Fruit fly (Drosophila melanogaster) whole organism, embryonic: ENCODE results near the gene CG15550.

Experiments
- Aef1 ChIP-seq: fragments of 200-800 bp; sonication (Bioruptor generic); IDR thresholded peaks from 3 replicates; pipeline ENCODE4 v1.3.6; 2022; ENCODE audit warnings: missing biosample characterization, missing genetic modification characterization
- B-H1 ChIP-seq: fragments of 200-800 bp; sonication (Bioruptor generic); IDR thresholded peaks from 3 replicates; pipeline ENCODE4 v1.3.6; 2022; ENCODE audit warnings: missing biosample characterization, missing genetic modification characterization
- Bgb ChIP-seq: fragments of 200-800 bp; sonication (Bioruptor generic); IDR thresholded peaks from 2 replicates; pipeline ENCODE4 v1.3.6; 2022; ENCODE audit warnings: missing biosample characterization, missing genetic modification characterization; ENCODE audit not compliant: partially characterized antibody
- CG10147 ChIP-seq: fragments of 200-800 bp; sonication (Bioruptor generic); optimal IDR thresholded peaks from 2 replicates; lab custom pipeline; 2019; ENCODE audit warnings: missing biosample characterization, mild to moderate bottlenecking, missing genetic modification characterization, moderate library complexity
- CG10366 ChIP-seq: fragments of 200-800 bp; sonication (Bioruptor generic); IDR thresholded peaks from 2 replicates; pipeline ENCODE4 v1.3.6; 2022; ENCODE audit warnings: missing biosample characterization, missing genetic modification characterization
- CG10543 ChIP-seq: fragments of 200-800 bp; sonication (Bioruptor generic); optimal IDR thresholded peaks from 3 replicates; lab custom pipeline; 2017; ENCODE audit warnings: missing biosample characterization, mild to moderate bottlenecking, missing genetic modification characterization, moderate library complexity
- CG11560 ChIP-seq: fragments of 200-800 bp; sonication (Bioruptor generic); IDR thresholded peaks from 3 replicates; pipeline ENCODE4 v1.3.6; 2022; ENCODE audit warnings: missing biosample characterization, missing genetic modification characterization
- CG11695 ChIP-seq: fragments of 200-800 bp; sonication (Bioruptor generic); IDR thresholded peaks from 3 replicates; pipeline ENCODE4 v1.3.6; 2022; ENCODE audit warnings: missing biosample characterization, missing genetic modification characterization
- CG17612 ChIP-seq: fragments of 200-800 bp; sonication (Bioruptor generic); IDR thresholded peaks from 2 replicates; pipeline ENCODE4 v1.3.6; 2022; ENCODE audit warnings: missing biosample characterization, missing genetic modification characterization
- CG17829 ChIP-seq: fragments of 200-800 bp; optimal IDR thresholded peaks from 2 replicates; lab custom pipeline; 2019; ENCODE audit warnings: missing biosample characterization, mild to moderate bottlenecking, missing genetic modification characterization, moderate library complexity
- CG18262 ChIP-seq: fragments of 200-800 bp; optimal IDR thresholded peaks from 3 replicates; lab custom pipeline; 2019; ENCODE audit warnings: missing biosample characterization, mild to moderate bottlenecking, missing genetic modification characterization, moderate library complexity
- CG3726 ChIP-seq: fragments of 200-800 bp; sonication (Bioruptor generic); IDR thresholded peaks from 3 replicates; pipeline ENCODE4, ENCODE4 v1.3.6; 2022; ENCODE audit warnings: missing biosample characterization, missing genetic modification characterization
- CG4360 ChIP-seq: fragments of 200-800 bp; sonication (Bioruptor generic); IDR thresholded peaks from 2 replicates; pipeline ENCODE4 v1.3.6; 2022; ENCODE audit warnings: missing biosample characterization, missing genetic modification characterization
- CG4424 ChIP-seq: fragments of 200-800 bp; sonication (Bioruptor generic); optimal IDR thresholded peaks from 3 replicates; lab custom pipeline; 2016; ENCODE audit warnings: missing biosample characterization, missing genetic modification characterization
- CG4617 ChIP-seq: fragments of 200-800 bp; sonication (Bioruptor generic); optimal IDR thresholded peaks from 3 replicates; lab custom pipeline; 2016; ENCODE audit warnings: missing biosample characterization, missing genetic modification characterization, borderline replicate concordance
- CG6254 ChIP-seq: fragments of 200-800 bp; sonication (Bioruptor generic); optimal IDR thresholded peaks from 3 replicates; lab custom pipeline; 2017; ENCODE audit warnings: mild to moderate bottlenecking, missing biosample characterization, missing genetic modification reagents, missing genetic modification characterization
- CG7271 ChIP-seq: fragments of 200-800 bp; sonication (Bioruptor generic); optimal IDR thresholded peaks from 2 replicates; lab custom pipeline; 2018; ENCODE audit warnings: missing biosample characterization, mild to moderate bottlenecking, missing genetic modification characterization, moderate library complexity
- CG7987 ChIP-seq: fragments of 200-800 bp; sonication (Bioruptor generic); optimal IDR thresholded peaks from 2 replicates; lab custom pipeline; 2018; ENCODE audit warnings: missing biosample characterization, mild to moderate bottlenecking, missing genetic modification characterization, moderate library complexity
- CG8281 ChIP-seq: fragments of 200-800 bp; sonication (Bioruptor generic); optimal IDR thresholded peaks from 2 replicates; lab custom pipeline; 2018; ENCODE audit warnings: missing biosample characterization, mild to moderate bottlenecking, missing genetic modification characterization, moderate library complexity
- CG8944 ChIP-seq: fragments of 200-800 bp; sonication (Bioruptor generic); optimal IDR thresholded peaks from 3 replicates; lab custom pipeline; 2016; ENCODE audit warnings: missing biosample characterization, missing genetic modification characterization
- Doc2 ChIP-seq: fragments of 200-800 bp; sonication (Bioruptor generic); IDR thresholded peaks from 2 replicates; pipeline ENCODE4 v1.3.6; 2022; ENCODE audit warnings: missing biosample characterization, missing genetic modification characterization
- Dp ChIP-seq: fragments of 200-800 bp; sonication (Bioruptor generic); optimal IDR thresholded peaks from 2 replicates; lab custom pipeline; 2018; ENCODE audit warnings: missing biosample characterization, mild to moderate bottlenecking, missing genetic modification characterization, moderate library complexity
- Dref ChIP-seq: fragments of 200-800 bp; sonication (Bioruptor generic); IDR thresholded peaks from 2 replicates; pipeline ENCODE4 v1.3.6; 2022; ENCODE audit warnings: missing biosample characterization, missing genetic modification characterization
- H2.0 ChIP-seq: fragments of 200-800 bp; sonication (Bioruptor generic); IDR thresholded peaks from 2 replicates; pipeline ENCODE4 v1.3.6; 2022; ENCODE audit warnings: missing biosample characterization, missing genetic modification characterization
- Hr3 ChIP-seq: fragments of 200-800 bp; sonication (Bioruptor generic); optimal IDR thresholded peaks from 3 replicates; lab custom pipeline; 2016; ENCODE audit warnings: missing biosample characterization, missing genetic modification characterization
- Lim3 ChIP-seq: fragments of 200-800 bp; sonication (Bioruptor generic); IDR thresholded peaks from 2 replicates; pipeline ENCODE4 v1.3.6; 2022; ENCODE audit warnings: missing biosample characterization, missing genetic modification characterization
- Mad ChIP-seq: fragments of 200-800 bp; sonication (Bioruptor generic); optimal IDR thresholded peaks from 2 replicates; lab custom pipeline; 2016; ENCODE audit warnings: missing biosample characterization, missing genetic modification characterization
- Mes4 ChIP-seq: fragments of 200-800 bp; sonication (Bioruptor generic); optimal IDR thresholded peaks from 2 replicates; lab custom pipeline; 2016; ENCODE audit warnings: missing biosample characterization, missing genetic modification characterization
- Nf-YA ChIP-seq: fragments of 200-800 bp; sonication (Bioruptor generic); IDR thresholded peaks from 2 replicates; pipeline ENCODE4 v1.3.6; 2022; ENCODE audit warnings: missing biosample characterization, missing genetic modification characterization
- PHDP ChIP-seq: fragments of 200-800 bp; sonication (Bioruptor generic); optimal IDR thresholded peaks from 3 replicates; lab custom pipeline; 2018; ENCODE audit warnings: missing biosample characterization, mild to moderate bottlenecking, missing genetic modification characterization, moderate library complexity
- Ptx1 ChIP-seq: fragments of 200-800 bp; sonication (Bioruptor generic); IDR thresholded peaks from 2 replicates; pipeline ENCODE4 v1.3.6; 2022; ENCODE audit warnings: missing biosample characterization, missing genetic modification characterization
- Rfx ChIP-seq: fragments of 200-800 bp; sonication (Bioruptor generic); IDR thresholded peaks from 2 replicates; pipeline ENCODE4 v1.3.6; 2022; ENCODE audit warnings: missing biosample characterization, missing genetic modification characterization
- Xbp1 ChIP-seq: fragments of 200-800 bp; sonication (Bioruptor generic); optimal IDR thresholded peaks from 3 replicates; lab custom pipeline; 2016; ENCODE audit warnings: missing biosample characterization, mild to moderate bottlenecking, missing genetic modification characterization
- bcd ChIP-seq: fragments of 200-800 bp; sonication (Bioruptor generic); optimal IDR thresholded peaks from 2 replicates; lab custom pipeline; 2017; ENCODE audit warnings: missing biosample characterization, mild to moderate bottlenecking, missing genetic modification characterization
- cad ChIP-seq: fragments of >200 bp; optimal IDR thresholded peaks from 2 replicates; lab custom pipeline; 2017; ENCODE audit warnings: missing biosample characterization, missing genetic modification characterization
- caup ChIP-seq: fragments of 200-800 bp; sonication (Bioruptor generic); optimal IDR thresholded peaks from 3 replicates; lab custom pipeline; 2017; ENCODE audit warnings: missing biosample characterization, mild to moderate bottlenecking, missing genetic modification characterization, moderate library complexity; ENCODE audit not compliant: severe bottlenecking
- cwo ChIP-seq: fragments of 200-800 bp; sonication (Bioruptor generic); optimal IDR thresholded peaks from 3 replicates; lab custom pipeline; 2017; ENCODE audit warnings: missing biosample characterization, missing genetic modification characterization, mild to moderate bottlenecking, moderate library complexity, missing genetic modification reagents
- eve ChIP-seq, 2 experiments: fragments of >200 bp; optimal IDR thresholded peaks; 2 replicates each; lab custom pipeline; 2017; ENCODE audit warnings: missing biosample characterization in 2 of 2, missing genetic modification characterization in 2 of 2
- exex ChIP-seq: fragments of 200-800 bp; sonication (Bioruptor generic); optimal IDR thresholded peaks from 4 replicates; lab custom pipeline; 2018; ENCODE audit warnings: missing biosample characterization, mild to moderate bottlenecking, missing genetic modification characterization, moderate library complexity
- fu2 ChIP-seq: fragments of 200-800 bp; sonication (Bioruptor generic); optimal IDR thresholded peaks from 2 replicates; lab custom pipeline; 2016; ENCODE audit warnings: missing biosample characterization, missing genetic modification characterization
- grn ChIP-seq: fragments of 200-800 bp; sonication (Bioruptor generic); optimal IDR thresholded peaks from 3 replicates; lab custom pipeline; 2017; ENCODE audit warnings: missing biosample characterization, missing genetic modification characterization
- hbn ChIP-seq: fragments of 200-800 bp; sonication (Bioruptor generic); IDR thresholded peaks from 2 replicates; pipeline ENCODE4 v1.3.6; 2022; ENCODE audit warnings: missing biosample characterization, missing genetic modification characterization; ENCODE audit not compliant: partially characterized antibody
- insv ChIP-seq, 2 experiments: fragments of 200-800 bp; sonication (Bioruptor generic); optimal IDR thresholded peaks; 3 replicates each; lab custom pipeline; 2016 to 2018; ENCODE audit warnings: missing biosample characterization in 2 of 2, missing genetic modification characterization in 2 of 2
- inv ChIP-seq: fragments of 200-800 bp; sonication (Bioruptor generic); IDR thresholded peaks from 2 replicates; pipeline ENCODE4 v1.3.6; 2022; ENCODE audit warnings: missing biosample characterization, missing genetic modification characterization; ENCODE audit not compliant: partially characterized antibody
- pho ChIP-seq: fragments of 200-800 bp; sonication (Bioruptor generic); optimal IDR thresholded peaks from 2 replicates; lab custom pipeline; 2016; ENCODE audit warnings: missing biosample characterization, missing genetic modification characterization
- slou ChIP-seq: fragments of 200-800 bp; sonication (Bioruptor generic); optimal IDR thresholded peaks from 3 replicates; lab custom pipeline; 2016; ENCODE audit warnings: missing biosample characterization, missing genetic modification characterization
- ttk ChIP-seq: fragments of 200-800 bp; sonication (Bioruptor generic); IDR thresholded peaks from 2 replicates; pipeline ENCODE4 v2.1.2; 2022; ENCODE audit warnings: missing biosample characterization, missing genetic modification characterization
- unc-4 ChIP-seq: fragments of 200-800 bp; sonication (Bioruptor generic); IDR thresholded peaks from 2 replicates; pipeline ENCODE4 v1.3.6; 2022; ENCODE audit warnings: missing biosample characterization, missing genetic modification characterization; ENCODE audit not compliant: partially characterized antibody
- wek ChIP-seq: fragments of 200-800 bp; sonication (Bioruptor generic); optimal IDR thresholded peaks from 3 replicates; lab custom pipeline; 2018; ENCODE audit warnings: missing biosample characterization, mild to moderate bottlenecking, missing genetic modification characterization, moderate library complexity

Gene CG15550

DNA sequence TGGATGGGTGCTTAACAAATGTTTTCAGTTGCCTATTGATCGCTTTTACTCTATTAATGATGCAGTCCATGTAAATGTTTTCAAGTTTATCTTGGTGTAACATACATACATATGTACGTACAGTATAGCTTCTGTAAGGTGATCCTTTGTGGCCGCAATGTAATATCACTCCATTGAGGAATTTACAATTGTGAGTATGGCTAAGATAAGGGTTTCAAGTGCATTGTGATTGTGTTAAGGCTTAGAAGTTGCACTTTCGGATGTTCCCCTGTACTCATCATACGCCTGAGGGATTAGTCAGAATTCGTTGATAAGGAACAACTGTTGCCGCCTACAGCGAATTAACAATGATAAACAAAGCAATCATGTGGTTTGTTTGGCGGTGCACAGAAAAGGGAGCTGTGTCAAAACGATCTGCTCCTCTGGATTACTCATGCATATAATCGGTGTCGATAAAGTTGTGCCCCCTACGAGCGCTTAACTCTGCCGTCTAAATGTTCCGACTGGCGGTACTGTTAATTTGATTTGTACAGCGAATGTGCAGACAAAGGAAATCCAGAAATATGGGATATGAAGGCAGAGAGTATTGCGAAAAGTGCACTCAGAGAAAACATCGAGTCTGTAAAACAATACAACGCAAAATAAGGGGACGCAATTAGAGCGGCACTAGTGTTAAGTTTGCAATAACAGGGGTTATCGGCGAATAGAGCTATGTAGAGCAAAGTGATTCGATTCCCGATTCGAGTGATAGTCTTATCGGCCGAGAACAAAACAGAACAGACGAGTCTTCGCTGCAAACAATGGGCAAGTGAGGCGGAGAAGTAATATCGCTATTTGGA, 49.0 kb downstream of the CG15550 start (continued):
- TF ChIP-seq CG8944 (GFP tag; lab: Kevin White, UChicago): peak; percentile 58
- peak; percentile 46 for TF ChIP-seq fu2 (GFP tag; lab: Kevin White, UChicago)
- TF ChIP-seq Nf-YA (GFP tag; lab: Robert Waterston, UW): no peak
- TF ChIP-seq insv (GFP tag; optimal IDR thresholded peaks at IDR 0.05; lab: Kevin White, UChicago): no peak
- TF ChIP-seq cwo: peak; percentile 71
- TF ChIP-seq wek: peak; percentile 34
- TF ChIP-seq CG10147: peak; percentile 40
- peak; percentile 35; the same call in 2 of the 3 replicates for TF ChIP-seq B-H1 (GFP tag; lab: Robert Waterston, UW)
- peak; percentile 74 for TF ChIP-seq H2.0
- peak; percentile 40 for TF ChIP-seq CG10543 (GFP tag; lab: Kevin White, UChicago)
- no peak for TF ChIP-seq CG7271 (tag; lab: Kevin White, UChicago)
- TF ChIP-seq Mes4 (GFP tag; lab: Kevin White, UChicago): no peak
- peak; percentile 54; the same call in 2 of the 3 replicates for TF ChIP-seq Aef1 (GFP tag; lab: Robert Waterston, UW)
- TF ChIP-seq exex: peak; percentile 45
- TF ChIP-seq Hr3 (GFP tag; lab: Kevin White, UChicago): peak; percentile 44
- TF ChIP-seq eve (GFP tag; optimal IDR thresholded peaks at IDR 0.05; lab: Kevin White, UChicago): no peak
- peak; percentile 35 for TF ChIP-seq Mad (GFP tag; lab: Kevin White, UChicago)
- TF ChIP-seq inv (GFP tag; lab: Robert Waterston, UW): no peak
- TF ChIP-seq cad (GFP tag; lab: Kevin White, UChicago): no peak
- no peak for TF ChIP-seq CG7987 (GFP tag; lab: Kevin White, UChicago)
- TF ChIP-seq CG4424: peak; percentile 57
- no peak for TF ChIP-seq CG4617
- peak; percentile 64 for TF ChIP-seq CG18262
- TF ChIP-seq unc-4: no peak
- TF ChIP-seq caup (GFP tag; lab: Kevin White, UChicago): peak; percentile 5
- TF ChIP-seq CG11560: peak; percentile 60; the same call in 1 of the 3 replicates
- no peak for TF ChIP-seq Lim3 (GFP tag; lab: Robert Waterston, UW)
- no peak for TF ChIP-seq Bgb (GFP tag; lab: Robert Waterston, UW)
- peak; percentile 74 for TF ChIP-seq Rfx (GFP tag; lab: Robert Waterston, UW)
- peak; percentile 49; the same call in 1 of the 2 replicates for TF ChIP-seq CG10366 (GFP tag; lab: Robert Waterston, UW)
- TF ChIP-seq Ptx1: peak; percentile 92
- no peak for TF ChIP-seq Dp (GFP tag; lab: Kevin White, UChicago)
- TF ChIP-seq CG17612 (GFP tag; lab: Robert Waterston, UW): 0 out of 2 replicates have a peak, but pooled peaks have one; percentile 35
- TF ChIP-seq CG4360 (GFP tag; lab: Robert Waterston, UW): no peak
- peak; percentile 52; the same call in 1 of the 3 replicates for TF ChIP-seq CG11695 (GFP tag; lab: Robert Waterston, UW)
- peak; percentile 65 for TF ChIP-seq Xbp1 (GFP tag; lab: Kevin White, UChicago)
- no peak for TF ChIP-seq Dref (GFP tag; lab: Robert Waterston, UW)
- TF ChIP-seq slou (GFP tag; lab: Kevin White, UChicago): no peak
- no peak for TF ChIP-seq Doc2 (GFP tag; lab: Robert Waterston, UW)
- no peak for TF ChIP-seq PHDP (tag; lab: Kevin White, UChicago)
- TF ChIP-seq CG17829: peak; percentile 31
- peak; percentile 41; the same call in 1 of the 2 replicates for TF ChIP-seq ttk (GFP tag; lab: Robert Waterston, UW)
- no peak for TF ChIP-seq hbn (GFP tag; lab: Robert Waterston, UW)
- TF ChIP-seq CG3726: peak; percentile 67; the same call in 2 of the 3 replicates
- peak; percentile 61 for TF ChIP-seq bcd (GFP tag; lab: Kevin White, UChicago)
- TF ChIP-seq CG8281 (tag; lab: Kevin White, UChicago): no peak
- TF ChIP-seq grn (GFP tag; lab: Kevin White, UChicago): peak; percentile 36
- TF ChIP-seq pho: peak; percentile 9
- TF ChIP-seq CG6254 (GFP tag; lab: Kevin White, UChicago): peak; percentile 23
